Fruit fly (Drosophila melanogaster) whole organism, prepupa: ENCODE data around the gene CG15408.

Experiments
- Blimp-1 ChIP-seq: fragments of 200-800 bp; sonication (Bioruptor generic); optimal IDR thresholded peaks from 3 replicates; lab custom pipeline; 2017; ENCODE audit warnings: missing biosample characterization, missing genetic modification characterization, mild to moderate bottlenecking, moderate library complexity, missing genetic modification reagents
- CG10631 ChIP-seq: fragments of 200-800 bp; sonication (Bioruptor generic); optimal IDR thresholded peaks from 2 replicates; lab custom pipeline; 2016; ENCODE audit warnings: missing biosample characterization, missing genetic modification characterization
- CG10669 ChIP-seq: fragments of 200-800 bp; sonication (Bioruptor generic); optimal IDR thresholded peaks from 3 replicates; lab custom pipeline; 2018; ENCODE audit warnings: missing biosample characterization, mild to moderate bottlenecking, missing genetic modification characterization, moderate library complexity
- CG11294 ChIP-seq: fragments of 200-800 bp; sonication (Bioruptor generic); IDR thresholded peaks from 2 replicates; pipeline ENCODE4 v1.3.6; 2022; ENCODE audit warnings: missing biosample characterization, missing genetic modification characterization
- CG11762 ChIP-seq: fragments of 200-800 bp; sonication (Bioruptor generic); optimal IDR thresholded peaks from 3 replicates; lab custom pipeline; 2016; ENCODE audit warnings: missing biosample characterization, missing genetic modification characterization; ENCODE audit not compliant: insufficient read depth
- CG11902 ChIP-seq: fragments of 200-800 bp; sonication (Bioruptor generic); optimal IDR thresholded peaks from 3 replicates; lab custom pipeline; 2016; ENCODE audit warnings: missing biosample characterization, missing genetic modification characterization
- CG15336 ChIP-seq: fragments of 200-800 bp; sonication (Bioruptor generic); IDR thresholded peaks from 2 replicates; pipeline ENCODE4 v1.3.6; 2022; ENCODE audit warnings: missing biosample characterization, missing genetic modification characterization
- CG1621 ChIP-seq: fragments of 200-800 bp; sonication (Bioruptor generic); optimal IDR thresholded peaks from 3 replicates; lab custom pipeline; 2018; ENCODE audit warnings: missing biosample characterization, mild to moderate bottlenecking, missing genetic modification characterization
- CG16779 ChIP-seq: fragments of 200-800 bp; sonication (Bioruptor generic); optimal IDR thresholded peaks from 3 replicates; lab custom pipeline; 2017; ENCODE audit warnings: missing biosample characterization, mild to moderate bottlenecking, missing genetic modification characterization
- CG3032 ChIP-seq: fragments of 200-800 bp; optimal IDR thresholded peaks from 2 replicates; lab custom pipeline; 2019; ENCODE audit warnings: missing biosample characterization, mild to moderate bottlenecking, missing genetic modification characterization, moderate library complexity
- CG31627 ChIP-seq: fragments of 200-800 bp; sonication (Bioruptor generic); optimal IDR thresholded peaks from 3 replicates; lab custom pipeline; 2016; ENCODE audit warnings: missing biosample characterization, missing genetic modification characterization
- CG32006 ChIP-seq: fragments of 200-800 bp; sonication (Bioruptor generic); optimal IDR thresholded peaks from 3 replicates; lab custom pipeline; 2017; ENCODE audit warnings: missing biosample characterization, mild to moderate bottlenecking, missing genetic modification characterization
- CG34406 ChIP-seq: fragments of 200-800 bp; sonication (Bioruptor generic); optimal IDR thresholded peaks from 3 replicates; lab custom pipeline; 2016; ENCODE audit warnings: missing biosample characterization, missing genetic modification characterization
- CG3919 ChIP-seq: fragments of 200-800 bp; sonication (Bioruptor generic); optimal IDR thresholded peaks from 3 replicates; lab custom pipeline; 2016; ENCODE audit warnings: missing biosample characterization, missing genetic modification characterization
- CG4318 ChIP-seq: fragments of 200-800 bp; sonication (Bioruptor generic); optimal IDR thresholded peaks from 3 replicates; lab custom pipeline; 2017; ENCODE audit warnings: missing biosample characterization, mild to moderate bottlenecking, missing genetic modification characterization
- CG6163 ChIP-seq: fragments of 200-800 bp; sonication (Bioruptor generic); IDR thresholded peaks from 3 replicates; pipeline ENCODE4 v1.3.6; 2022; ENCODE audit warnings: missing biosample characterization, missing genetic modification characterization
- CG6276 ChIP-seq: fragments of 200-800 bp; sonication (Bioruptor generic); optimal IDR thresholded peaks from 2 replicates; lab custom pipeline; 2017; ENCODE audit warnings: missing biosample characterization, mild to moderate bottlenecking, missing genetic modification characterization
- CG6792 ChIP-seq: fragments of 200-800 bp; sonication (Bioruptor generic); optimal IDR thresholded peaks from 3 replicates; lab custom pipeline; 2016; ENCODE audit warnings: missing biosample characterization, missing genetic modification characterization
- CG6808 ChIP-seq: fragments of 200-800 bp; sonication (Bioruptor generic); optimal IDR thresholded peaks from 3 replicates; lab custom pipeline; 2017; ENCODE audit warnings: missing biosample characterization, missing genetic modification characterization, mild to moderate bottlenecking, moderate library complexity, missing genetic modification reagents
- CG6854 ChIP-seq: fragments of 200-800 bp; sonication (Bioruptor generic); optimal IDR thresholded peaks from 2 replicates; lab custom pipeline; 2017; ENCODE audit warnings: missing biosample characterization, mild to moderate bottlenecking, missing genetic modification characterization
- CG7368 ChIP-seq: fragments of 200-800 bp; sonication (Bioruptor generic); optimal IDR thresholded peaks from 3 replicates; lab custom pipeline; 2016; ENCODE audit warnings: missing biosample characterization, missing genetic modification characterization
- CG8119 ChIP-seq: fragments of 200-800 bp; sonication (Bioruptor generic); IDR thresholded peaks from 3 replicates; pipeline ENCODE4 v1.3.6; 2022; ENCODE audit warnings: missing biosample characterization, missing genetic modification characterization
- CG8319 ChIP-seq: fragments of 200-800 bp; sonication (Bioruptor generic); optimal IDR thresholded peaks from 3 replicates; lab custom pipeline; 2016; ENCODE audit warnings: missing biosample characterization, missing genetic modification characterization
- CG8632 ChIP-seq: fragments of 200-800 bp; sonication (Bioruptor generic); optimal IDR thresholded peaks from 3 replicates; lab custom pipeline; 2016; ENCODE audit warnings: missing biosample characterization, missing genetic modification characterization
- Eip93F ChIP-seq: fragments of 200-800 bp; sonication (Bioruptor generic); optimal IDR thresholded peaks from 2 replicates; lab custom pipeline; 2016; ENCODE audit warnings: missing biosample characterization, mild to moderate bottlenecking, missing genetic modification characterization
- Gug ChIP-seq: fragments of 200-800 bp; sonication (Bioruptor generic); IDR thresholded peaks from 2 replicates; pipeline ENCODE4 v1.3.6; 2022; ENCODE audit warnings: missing biosample characterization, missing genetic modification characterization
- Hr4 ChIP-seq: fragments of 200-800 bp; sonication (Bioruptor generic); optimal IDR thresholded peaks from 3 replicates; lab custom pipeline; 2016; ENCODE audit warnings: missing biosample characterization, missing genetic modification characterization
- Met ChIP-seq: fragments of 200-800 bp; sonication (Bioruptor generic); optimal IDR thresholded peaks from 3 replicates; lab custom pipeline; 2016; ENCODE audit warnings: missing biosample characterization, missing genetic modification characterization
- OdsH ChIP-seq: fragments of 200-800 bp; sonication (Bioruptor generic); optimal IDR thresholded peaks from 3 replicates; lab custom pipeline; 2016; ENCODE audit warnings: missing biosample characterization, missing genetic modification characterization
- Smox ChIP-seq: fragments of 200-800 bp; sonication (Bioruptor generic); optimal IDR thresholded peaks from 3 replicates; lab custom pipeline; 2016; ENCODE audit warnings: missing biosample characterization, missing genetic modification characterization
- Sox102F ChIP-seq: fragments of 200-800 bp; sonication (Bioruptor generic); optimal IDR thresholded peaks from 2 replicates; lab custom pipeline; 2016; ENCODE audit warnings: missing biosample characterization, mild to moderate bottlenecking, missing genetic modification characterization
- Sox15 ChIP-seq: fragments of 200-800 bp; sonication (Bioruptor generic); optimal IDR thresholded peaks from 3 replicates; lab custom pipeline; 2016; ENCODE audit warnings: missing biosample characterization, missing genetic modification characterization
- acj6 ChIP-seq: fragments of 200-800 bp; sonication (Bioruptor generic); optimal IDR thresholded peaks from 3 replicates; lab custom pipeline; 2016; ENCODE audit warnings: missing biosample characterization, missing genetic modification characterization
- cyc ChIP-seq: fragments of 200-800 bp; sonication (Bioruptor generic); optimal IDR thresholded peaks from 3 replicates; lab custom pipeline; 2016; ENCODE audit warnings: missing biosample characterization, missing genetic modification characterization
- dac ChIP-seq: fragments of 200-800 bp; sonication (Bioruptor generic); optimal IDR thresholded peaks from 2 replicates; lab custom pipeline; 2017; ENCODE audit warnings: missing biosample characterization, mild to moderate bottlenecking, missing genetic modification characterization
- eg ChIP-seq: fragments of 200-800 bp; sonication (Bioruptor generic); IDR thresholded peaks from 3 replicates; pipeline ENCODE4 v1.3.6; 2022; ENCODE audit warnings: missing biosample characterization, missing genetic modification characterization
- esn ChIP-seq: fragments of 200-800 bp; sonication (Bioruptor generic); optimal IDR thresholded peaks from 2 replicates; lab custom pipeline; 2016; ENCODE audit warnings: missing biosample characterization, mild to moderate bottlenecking, missing genetic modification characterization, moderate library complexity
- fd85E ChIP-seq: fragments of 200-800 bp; sonication (Bioruptor generic); optimal IDR thresholded peaks from 3 replicates; lab custom pipeline; 2016; ENCODE audit warnings: missing biosample characterization, missing genetic modification characterization
- fkh ChIP-seq: fragments of 200-800 bp; sonication (Bioruptor generic); optimal IDR thresholded peaks from 3 replicates; lab custom pipeline; 2017; ENCODE audit warnings: missing biosample characterization, mild to moderate bottlenecking, missing genetic modification characterization, moderate library complexity
- lz ChIP-seq: fragments of 200-800 bp; sonication (Bioruptor generic); optimal IDR thresholded peaks from 3 replicates; lab custom pipeline; 2016; ENCODE audit warnings: missing biosample characterization, missing genetic modification characterization
- pdm3 ChIP-seq: fragments of 200-800 bp; sonication (Bioruptor generic); optimal IDR thresholded peaks from 3 replicates; lab custom pipeline; 2016; ENCODE audit warnings: missing biosample characterization, missing genetic modification characterization
- salr ChIP-seq, 2 experiments: fragments of 200-800 bp; sonication (Bioruptor generic); optimal IDR thresholded peaks; 3 replicates each; lab custom pipeline; 2016 to 2018; ENCODE audit warnings: missing biosample characterization in 2 of 2, missing genetic modification characterization in 2 of 2, mild to moderate bottlenecking in 1 of 2
- spab ChIP-seq: fragments of 200-800 bp; sonication (Bioruptor generic); optimal IDR thresholded peaks from 2 replicates; lab custom pipeline; 2017; ENCODE audit warnings: missing biosample characterization, mild to moderate bottlenecking, missing genetic modification characterization, missing genetic modification reagents
- svp ChIP-seq: fragments of 200-800 bp; sonication (Bioruptor generic); peaks from one replicate; lab custom pipeline; 2016; ENCODE audit warnings: missing biosample characterization, missing genetic modification characterization
- vri ChIP-seq: fragments of 200-800 bp; sonication (Bioruptor generic); optimal IDR thresholded peaks from 3 replicates; lab custom pipeline; 2016; ENCODE audit warnings: missing biosample characterization, mild to moderate bottlenecking, missing genetic modification characterization

The CG15408 gene

DNA sequence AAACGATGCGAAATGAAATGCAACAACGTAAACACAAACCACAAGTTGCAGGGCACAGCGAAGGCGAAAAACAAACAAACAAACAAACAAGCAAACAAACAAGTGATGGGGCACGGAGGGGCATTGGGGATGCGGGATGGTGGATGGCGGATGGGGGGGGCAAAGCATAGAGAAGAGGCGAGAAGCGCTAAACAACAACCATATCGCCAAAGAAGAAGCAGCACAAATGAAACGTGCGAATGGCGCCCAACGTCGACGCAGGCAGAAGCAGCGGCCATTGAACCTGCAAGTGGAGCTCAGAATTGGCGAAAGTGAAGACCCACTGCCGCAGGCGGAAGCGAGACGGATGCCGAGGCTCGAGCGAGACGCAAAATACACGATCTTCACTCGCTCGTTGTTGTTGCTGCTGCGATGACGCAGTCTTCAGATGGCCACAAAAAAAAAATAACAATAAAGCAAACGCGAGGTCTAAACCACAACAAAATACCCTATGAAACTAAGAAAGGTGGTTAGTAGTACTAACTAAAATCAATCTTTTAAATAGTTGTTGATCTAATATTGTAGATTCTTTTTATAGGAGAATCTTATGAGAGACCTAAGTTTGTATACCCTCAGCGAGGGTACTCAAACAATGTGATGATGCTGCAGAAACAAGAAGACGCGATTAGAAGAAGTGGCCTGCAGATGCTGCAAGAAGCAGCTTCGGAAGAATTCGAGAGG is 13.3 kb downstream of the CG15408 start (continued):
- TF ChIP-seq vri (GFP tag; lab: Kevin White, UChicago) (peak; percentile 89), Eip93F (GFP tag; lab: Kevin White, UChicago) (peak; percentile 80), CG15336 (GFP tag; lab: Robert Waterston, UW) (peak; percentile 81), CG6808 (GFP tag; lab: Kevin White, UChicago) (peak; percentile 47), CG16779 (tag; lab: Kevin White, UChicago) (peak; percentile 55), CG11902 (GFP tag; lab: Kevin White, UChicago) (peak; percentile 54), spab (peak; percentile 69), Blimp-1 (GFP tag; lab: Kevin White, UChicago) (peak; percentile 98), CG4318 (GFP tag; lab: Kevin White, UChicago) (peak; percentile 9), CG6163 (GFP tag; lab: Robert Waterston, UW) (peak; percentile 90), CG6276 (GFP tag; lab: Kevin White, UChicago) (peak; percentile 50), dac (GFP tag; lab: Kevin White, UChicago) (peak; percentile 42), eg (GFP tag; lab: Robert Waterston, UW) (peak; percentile 82), CG6854 (GFP tag; lab: Kevin White, UChicago) (peak; percentile 32), CG8632 (GFP tag; lab: Kevin White, UChicago) (peak; percentile 69), CG10631 (peak; percentile 88), CG34406 (GFP tag; lab: Kevin White, UChicago) (peak; percentile 73), lz (GFP tag; lab: Kevin White, UChicago) (peak; percentile 90), CG8119 (GFP tag; lab: Robert Waterston, UW) (peak; percentile 83), CG10669 (peak; percentile 75), CG6792 (GFP tag; lab: Kevin White, UChicago) (peak; percentile 78), pdm3 (GFP tag; lab: Kevin White, UChicago) (peak; percentile 84), CG8319 (peak; percentile 62), Smox (GFP tag; lab: Kevin White, UChicago) (peak; percentile 91), cyc (GFP tag; lab: Kevin White, UChicago) (peak; percentile 91), CG31627 (peak; percentile 91), Hr4 (peak; percentile 72), esn (GFP tag; lab: Kevin White, UChicago) (peak; percentile 93)

dm6 chr2L:3346483-3346839 is 13.8 kb downstream of the CG15408 start:
- TF ChIP-seq CG10669 (no peak), svp (peak; percentile 74)

DNA sequence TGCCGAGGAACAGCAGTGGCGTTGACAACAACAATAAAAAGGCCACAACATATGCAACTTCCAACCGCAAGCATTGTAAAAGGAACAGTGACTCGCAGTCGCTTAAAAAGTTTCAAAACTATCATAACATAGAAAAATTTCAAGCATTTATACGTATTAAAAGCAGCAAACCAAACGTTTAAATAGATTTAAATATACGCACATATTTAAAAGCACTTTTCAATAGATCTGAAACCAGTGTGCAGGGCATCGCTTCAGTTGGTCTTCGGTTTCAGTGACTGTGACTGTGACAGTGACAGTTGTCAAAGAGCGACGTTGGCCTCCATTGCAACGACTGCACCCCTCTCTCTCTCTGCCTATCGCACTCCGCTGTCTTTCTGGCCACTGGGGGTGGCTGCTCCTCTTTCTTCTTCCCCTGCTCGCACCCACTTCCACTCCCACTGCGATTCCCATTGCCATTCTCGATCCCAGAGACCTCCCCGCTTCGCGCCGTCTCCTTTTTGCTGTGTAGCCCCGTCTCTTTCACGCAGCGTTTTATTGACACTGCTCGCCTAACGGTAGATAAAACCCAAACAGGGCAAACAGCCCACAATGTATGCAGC is 15.6 kb downstream of the CG15408 start:
- TF ChIP-seq CG3032 (tag; lab: Kevin White, UChicago) (peak; percentile 91), eg (GFP tag; lab: Robert Waterston, UW) (peak; percentile 99), Met (peak; percentile 83), salr (GFP tag; optimal IDR thresholded peaks at IDR 0.05; lab: Kevin White, UChicago) (peak; percentile 86 to 91), Sox102F (GFP tag; lab: Kevin White, UChicago) (peak; percentile 95), OdsH (GFP tag; lab: Kevin White, UChicago) (peak; percentile 96), CG6854 (GFP tag; lab: Kevin White, UChicago) (peak; percentile 77), CG1621 (tag; lab: Kevin White, UChicago) (peak; percentile 93), CG11294 (GFP tag; lab: Robert Waterston, UW) (peak; percentile 96), acj6 (GFP tag; lab: Kevin White, UChicago) (peak; percentile 92), Gug (GFP tag; lab: Robert Waterston, UW) (peak; percentile 97), CG11762 (GFP tag; lab: Kevin White, UChicago) (peak; percentile 93), spab (peak; percentile 91), fd85E (peak; percentile 76), CG31627 (peak; percentile 89), Smox (GFP tag; lab: Kevin White, UChicago) (peak; percentile 84), fkh (peak; percentile 37), CG10669 (peak; percentile 94), CG6808 (GFP tag; lab: Kevin White, UChicago) (peak; percentile 88), esn (GFP tag; lab: Kevin White, UChicago) (peak; percentile 95), Eip93F (GFP tag; lab: Kevin White, UChicago) (no peak), vri (GFP tag; lab: Kevin White, UChicago) (peak; percentile 89), Sox15 (GFP tag; lab: Kevin White, UChicago) (peak; percentile 87), CG32006 (GFP tag; lab: Kevin White, UChicago) (peak; percentile 92), CG16779 (tag; lab: Kevin White, UChicago) (peak; percentile 72), CG3919 (peak; percentile 93), CG7368 (GFP tag; lab: Kevin White, UChicago) (peak; percentile 89), pdm3 (GFP tag; lab: Kevin White, UChicago) (peak; percentile 97)
